Fruit fly (Drosophila melanogaster): ENCODE measurements around the gene TfIIFalpha.

TfIIFalpha gene

dm6 chr3R:6410412-6411225 is 30.4 kb downstream of the TfIIFalpha start (continued):
- TF ChIP-seq chm (GFP tag; IDR thresholded peaks at IDR 0.05) (peak; percentile 55), CG2889 (GFP tag; IDR thresholded peaks at IDR 0.05) (0 out of 3 replicates have a peak, but pooled peaks have one; percentile 49), CG5245 (GFP tag; optimal IDR thresholded peaks at IDR 0.05) (peak; percentile 60), gsb (GFP tag; IDR thresholded peaks at IDR 0.05) (0 out of 2 replicates have a peak, but pooled peaks have one; percentile 50), Nf-YB (GFP tag; optimal IDR thresholded peaks at IDR 0.05) (peak; percentile 76), Scr (GFP tag; IDR thresholded peaks at IDR 0.05; ENCODE audit: partially characterized antibody) (no peak), CG18599 (GFP tag; optimal IDR thresholded peaks at IDR 0.05) (peak; percentile 90), Fer3 (tag; optimal IDR thresholded peaks at IDR 0.05) (peak; percentile 81), ato (GFP tag; IDR thresholded peaks at IDR 0.05; ENCODE audit: partially characterized antibody) (no peak), slou (GFP tag; optimal IDR thresholded peaks at IDR 0.05) (peak; percentile 65), CG9437 (GFP tag; optimal IDR thresholded peaks at IDR 0.05) (peak; percentile 93), knrl (GFP tag; IDR thresholded peaks at IDR 0.05; ENCODE audit: partially characterized antibody) (no peak), CG6791 (GFP tag; IDR thresholded peaks at IDR 0.05; ENCODE audit: partially characterized antibody) (no peak), CG32767 (GFP tag; IDR thresholded peaks at IDR 0.05) (no peak), HmgD (GFP tag; optimal IDR thresholded peaks at IDR 0.05) (no peak), Hey (tag; optimal IDR thresholded peaks at IDR 0.05) (peak; percentile 27), shn (GFP tag; optimal IDR thresholded peaks at IDR 0.05) (peak; percentile 78), org-1 (GFP tag; optimal IDR thresholded peaks at IDR 0.05) (peak; percentile 90), odd (GFP tag; optimal IDR thresholded peaks at IDR 0.05) (peak; percentile 81), CG16863 (GFP tag; optimal IDR thresholded peaks at IDR 0.05) (peak; percentile 81), Myb (GFP tag; optimal IDR thresholded peaks at IDR 0.05) (peak; percentile 65), CG3838 (GFP tag; optimal IDR thresholded peaks at IDR 0.05) (peak; percentile 75), Sox102F (GFP tag; optimal IDR thresholded peaks at IDR 0.05) (peak; percentile 88), sug (tag; optimal IDR thresholded peaks at IDR 0.05) (peak; percentile 83), Rfx (GFP tag; IDR thresholded peaks at IDR 0.05) (peak; percentile 63), ab (GFP tag; optimal IDR thresholded peaks at IDR 0.05) (no peak), pita (GFP tag; optimal IDR thresholded peaks at IDR 0.05) (no peak), CG10431 (GFP tag; optimal IDR thresholded peaks at IDR 0.05) (peak; percentile 49), chn (GFP tag; optimal IDR thresholded peaks at IDR 0.05) (peak; percentile 88), dmrt99B (tag; optimal IDR thresholded peaks at IDR 0.05) (peak; percentile 95), Ets65A (GFP tag) (peak; percentile 96), crol (GFP tag; IDR thresholded peaks at IDR 0.05) (peak; percentile 99), ac (GFP tag; optimal IDR thresholded peaks at IDR 0.05) (peak; percentile 3), onecut (GFP tag; IDR thresholded peaks at IDR 0.05) (peak; percentile 52), CG17912 (GFP tag; optimal IDR thresholded peaks at IDR 0.05) (no peak), B-H1 (GFP tag; IDR thresholded peaks at IDR 0.05) (peak; percentile 46), Abd-B (GFP tag; optimal IDR thresholded peaks at IDR 0.05) (peak; percentile 79), Tbp (GFP tag; optimal IDR thresholded peaks at IDR 0.05) (no peak), NC2α (GFP tag; optimal IDR thresholded peaks at IDR 0.05) (peak; percentile 9), cwo (GFP tag; optimal IDR thresholded peaks at IDR 0.05) (peak; percentile 88), ftz-f1 (GFP tag; optimal IDR thresholded peaks at IDR 0.05) (peak; percentile 37), wdn (GFP tag; IDR thresholded peaks at IDR 0.05) (peak; percentile 45), CG1024 (GFP tag; IDR thresholded peaks at IDR 0.05) (0 out of 2 replicates have a peak, but pooled peaks have one; percentile 13), psq (GFP tag; optimal IDR thresholded peaks at IDR 0.05) (peak; percentile 51), crp (GFP tag; optimal IDR thresholded peaks at IDR 0.05) (peak in 1 of 2 experiments; percentile 56), HLH3B (GFP tag; IDR thresholded peaks at IDR 0.05) (peak; percentile 60), lola (GFP tag; optimal IDR thresholded peaks at IDR 0.05) (peak in 1 of 3 experiments; percentile 90), Taf1 (GFP tag; IDR thresholded peaks at IDR 0.05) (no peak), Dfd (GFP tag; optimal IDR thresholded peaks at IDR 0.05) (peak in 1 of 2 experiments; percentile 1)

Measured in whole organism, embryonic.